Worm (Caenorhabditis elegans) whole organism, midembryonic: ENCODE measurements around the gene Y39A1A.9.

Experiments used
- T22C8.4 ChIP-seq: fragments of 200-800 bp; sonication (Bioruptor generic); IDR thresholded peaks from 2 replicates; pipeline ENCODE4 v1.3.6; 2022; ENCODE audit warnings: missing genetic modification characterization, missing compliant biosample characterization
- cog-1 ChIP-seq: sonication (generic microtip); optimal IDR thresholded peaks from 2 replicates; lab custom pipeline; 2016; ENCODE audit warnings: missing genetic modification characterization, missing compliant biosample characterization
- flt-1 ChIP-seq: fragments of 200-800 bp; sonication (Bioruptor generic); IDR thresholded peaks from 2 replicates; pipeline ENCODE4 v1.3.6; 2022; ENCODE audit warnings: missing genetic modification characterization, missing compliant biosample characterization
- klf-2 ChIP-seq: fragments of 200-800 bp; sonication (Bioruptor generic); conservative IDR thresholded peaks from 2 replicates; pipeline ENCODE4 v1.3.6; 2022; ENCODE audit warnings: missing genetic modification reagents, missing genetic modification characterization, missing compliant biosample characterization
- tab-1 ChIP-seq: fragments of 200-800 bp; sonication (Bioruptor generic); IDR thresholded peaks from 2 replicates; pipeline ENCODE4 v1.3.6; 2022; ENCODE audit warnings: missing genetic modification characterization, missing compliant biosample characterization
- ztf-29 ChIP-seq: fragments of 200-800 bp; sonication (Bioruptor generic); IDR thresholded peaks from 2 replicates; pipeline ENCODE4 v1.3.6; 2022; ENCODE audit warnings: missing genetic modification reagents, missing genetic modification characterization, missing compliant biosample characterization

ce11 chrIII:10632590-10633402, 505 bp downstream of the Y39A1A.9 start, which contains the start of gene Y39A1A.10:
- TF ChIP-seq klf-2 (GFP tag; lab: Robert Waterston, UW) (no peak), T22C8.4 (GFP tag; lab: Robert Waterston, UW) (no peak), tab-1 (GFP tag; lab: Robert Waterston, UW) (no peak), flt-1 (GFP tag; lab: Robert Waterston, UW) (no peak), cog-1 (tag; lab: Kevin White, UChicago) (no peak), ztf-29 (GFP tag; lab: Robert Waterston, UW) (no peak)
